Fruit fly (Drosophila melanogaster) whole organism, embryonic: Measurements from ENCODE around the gene CG17283.

ENCODE experiments used
- ATbp ChIP-seq: fragments of 200-800 bp; sonication (Bioruptor generic); optimal IDR thresholded peaks from 2 replicates; lab custom pipeline; 2017; ENCODE audit warnings: missing biosample characterization, mild to moderate bottlenecking, missing genetic modification characterization, missing genetic modification reagents
- Asciz ChIP-seq: fragments of 200-800 bp; sonication (Bioruptor generic); optimal IDR thresholded peaks from 2 replicates; lab custom pipeline; 2017; ENCODE audit warnings: missing biosample characterization, mild to moderate bottlenecking, missing genetic modification characterization, missing genetic modification reagents
- Bteb2 ChIP-seq: fragments of 200-800 bp; sonication (Bioruptor generic); optimal IDR thresholded peaks from 2 replicates; lab custom pipeline; 2016; ENCODE audit warnings: missing biosample characterization, missing genetic modification characterization
- CG10209 ChIP-seq: fragments of 200-800 bp; sonication (Bioruptor generic); optimal IDR thresholded peaks from 3 replicates; lab custom pipeline; 2017; ENCODE audit warnings: missing biosample characterization, mild to moderate bottlenecking, missing genetic modification characterization, missing genetic modification reagents
- CG11398 ChIP-seq: fragments of 200-800 bp; sonication (Bioruptor generic); optimal IDR thresholded peaks from 2 replicates; lab custom pipeline; 2016; ENCODE audit warnings: missing biosample characterization, missing genetic modification characterization
- CG11560 ChIP-seq: fragments of 200-800 bp; sonication (Bioruptor generic); IDR thresholded peaks from 3 replicates; pipeline ENCODE4 v1.3.6; 2022; ENCODE audit warnings: missing biosample characterization, missing genetic modification characterization
- CG14965 ChIP-seq: fragments of 200-800 bp; sonication (Bioruptor generic); optimal IDR thresholded peaks from 2 replicates; lab custom pipeline; 2016; ENCODE audit warnings: missing biosample characterization, missing genetic modification characterization, borderline replicate concordance
- CG16815 ChIP-seq: fragments of 200-800 bp; sonication (Bioruptor generic); optimal IDR thresholded peaks from 3 replicates; lab custom pipeline; 2017; ENCODE audit warnings: missing biosample characterization, mild to moderate bottlenecking, missing genetic modification characterization
- CG18764 ChIP-seq: fragments of 200-800 bp; sonication (Bioruptor generic); optimal IDR thresholded peaks from 3 replicates; lab custom pipeline; 2016; ENCODE audit warnings: missing biosample characterization, missing genetic modification characterization
- CG2875 ChIP-seq: fragments of 200-800 bp; sonication (Bioruptor generic); optimal IDR thresholded peaks from 2 replicates; lab custom pipeline; 2017; ENCODE audit warnings: missing biosample characterization, mild to moderate bottlenecking, missing genetic modification characterization, missing genetic modification reagents
- CG30403 ChIP-seq: fragments of 200-800 bp; sonication (Bioruptor generic); optimal IDR thresholded peaks from 3 replicates; lab custom pipeline; 2016; ENCODE audit warnings: missing biosample characterization, missing genetic modification characterization
- CG3281 ChIP-seq: fragments of 200-800 bp; sonication (Bioruptor generic); optimal IDR thresholded peaks from 3 replicates; lab custom pipeline; 2017; ENCODE audit warnings: missing biosample characterization, mild to moderate bottlenecking, missing genetic modification characterization
- CG42726 ChIP-seq: fragments of 200-800 bp; sonication (Bioruptor generic); IDR thresholded peaks from 2 replicates; pipeline ENCODE4 v1.3.6; 2022; ENCODE audit warnings: missing biosample characterization, missing genetic modification characterization; ENCODE audit not compliant: partially characterized antibody
- CG4730 ChIP-seq: fragments of 200-800 bp; sonication (Bioruptor generic); IDR thresholded peaks from 2 replicates; pipeline ENCODE4 v1.3.6; 2022; ENCODE audit warnings: missing biosample characterization, missing genetic modification characterization
- CG6854 ChIP-seq: fragments of 200-800 bp; sonication (Bioruptor generic); optimal IDR thresholded peaks from 3 replicates; lab custom pipeline; 2017; ENCODE audit warnings: missing biosample characterization, mild to moderate bottlenecking, missing genetic modification characterization
- CG7372 ChIP-seq: fragments of 200-800 bp; sonication (Bioruptor generic); IDR thresholded peaks from 2 replicates; pipeline ENCODE4 v1.3.6; 2022; ENCODE audit warnings: missing biosample characterization, missing genetic modification characterization
- CG8089 ChIP-seq: fragments of 200-800 bp; sonication (Bioruptor generic); optimal IDR thresholded peaks from 3 replicates; lab custom pipeline; 2016; ENCODE audit warnings: missing biosample characterization, missing genetic modification characterization
- CG8359 ChIP-seq: fragments of 200-800 bp; sonication (Bioruptor generic); optimal IDR thresholded peaks from 2 replicates; lab custom pipeline; 2017; ENCODE audit warnings: missing biosample characterization, mild to moderate bottlenecking, missing genetic modification characterization, borderline replicate concordance
- CG8765 ChIP-seq: fragments of 200-800 bp; sonication (Bioruptor generic); IDR thresholded peaks from 2 replicates; pipeline ENCODE4 v1.3.6; 2022; ENCODE audit warnings: missing biosample characterization, missing genetic modification characterization
- CG8924 ChIP-seq: fragments of 200-800 bp; optimal IDR thresholded peaks from 3 replicates; lab custom pipeline; 2019; ENCODE audit warnings: missing biosample characterization, mild to moderate bottlenecking, missing genetic modification characterization, moderate library complexity
- CG8944 ChIP-seq: fragments of 200-800 bp; sonication (Bioruptor generic); optimal IDR thresholded peaks from 3 replicates; lab custom pipeline; 2016; ENCODE audit warnings: missing biosample characterization, missing genetic modification characterization
- CG9437 ChIP-seq: fragments of 200-800 bp; sonication (Bioruptor generic); optimal IDR thresholded peaks from 2 replicates; lab custom pipeline; 2018; ENCODE audit warnings: missing biosample characterization, mild to moderate bottlenecking, missing genetic modification characterization
- CrebB ChIP-seq: fragments of 200-800 bp; sonication (Bioruptor generic); optimal IDR thresholded peaks from 3 replicates; lab custom pipeline; 2018; ENCODE audit warnings: missing biosample characterization, mild to moderate bottlenecking, missing genetic modification characterization
- D ChIP-seq, 2 experiments: fragments of 200-800 bp in 1 of 2; fragments of >200 bp in 1 of 2; sonication (Bioruptor generic) in 1 of 2; optimal IDR thresholded peaks; 2 replicates in 1 of 2; 3 replicates in 1 of 2; lab custom pipeline; 2017; ENCODE audit warnings: mild to moderate bottlenecking in 1 of 2, missing biosample characterization in 1 of 2, missing genetic modification characterization in 1 of 2, missing genetic modification reagents in 1 of 2
- Dad ChIP-seq: fragments of 200-800 bp; sonication (Bioruptor generic); optimal IDR thresholded peaks from 3 replicates; lab custom pipeline; 2016; ENCODE audit warnings: missing biosample characterization, missing genetic modification characterization
- Dbx ChIP-seq: fragments of 200-800 bp; sonication (Bioruptor generic); IDR thresholded peaks from 3 replicates; pipeline ENCODE4 v1.3.6; 2022; ENCODE audit warnings: missing biosample characterization, missing genetic modification characterization
- Doc3 ChIP-seq: fragments of 200-800 bp; sonication (Bioruptor generic); IDR thresholded peaks from 3 replicates; pipeline ENCODE4 v1.3.6; 2022; ENCODE audit warnings: missing biosample characterization, missing genetic modification characterization; ENCODE audit not compliant: partially characterized antibody
- Elba2 ChIP-seq: fragments of 200-800 bp; sonication (Bioruptor generic); optimal IDR thresholded peaks from 3 replicates; lab custom pipeline; 2016; ENCODE audit warnings: missing biosample characterization, missing genetic modification characterization
- H2.0 ChIP-seq: fragments of 200-800 bp; sonication (Bioruptor generic); IDR thresholded peaks from 2 replicates; pipeline ENCODE4 v1.3.6; 2022; ENCODE audit warnings: missing biosample characterization, missing genetic modification characterization
- Med ChIP-seq: fragments of 200-800 bp; sonication (Bioruptor generic); peaks from one replicate; lab custom pipeline; 2016; ENCODE audit warnings: missing biosample characterization, missing genetic modification characterization, mild to moderate bottlenecking, inconsistent platforms, moderate library complexity
- NFAT ChIP-seq: fragments of 200-800 bp; sonication (Bioruptor generic); IDR thresholded peaks from 2 replicates; pipeline ENCODE4 v1.3.6; 2022; ENCODE audit warnings: missing biosample characterization, missing genetic modification characterization
- Rfx ChIP-seq: fragments of 200-800 bp; sonication (Bioruptor generic); IDR thresholded peaks from 2 replicates; pipeline ENCODE4 v1.3.6; 2022; ENCODE audit warnings: missing biosample characterization, missing genetic modification characterization
- Sox102F ChIP-seq: fragments of 200-800 bp; sonication (Bioruptor generic); optimal IDR thresholded peaks from 2 replicates; lab custom pipeline; 2018; ENCODE audit warnings: missing biosample characterization, mild to moderate bottlenecking, missing genetic modification characterization, moderate library complexity
- Vsx1 ChIP-seq: fragments of 200-800 bp; sonication (Bioruptor generic); optimal IDR thresholded peaks from 2 replicates; lab custom pipeline; 2017; ENCODE audit warnings: missing biosample characterization, mild to moderate bottlenecking, missing genetic modification characterization, missing genetic modification reagents
- chinmo ChIP-seq: fragments of 200-800 bp; sonication (Bioruptor generic); IDR thresholded peaks from 4 replicates; pipeline ENCODE4 v1.3.6; 2022; ENCODE audit warnings: missing biosample characterization, missing genetic modification characterization; ENCODE audit not compliant: partially characterized antibody
- crc ChIP-seq: fragments of 200-800 bp; sonication (Bioruptor generic); optimal IDR thresholded peaks from 2 replicates; lab custom pipeline; 2016; ENCODE audit warnings: missing biosample characterization, missing genetic modification characterization
- crol ChIP-seq: fragments of 200-800 bp; sonication (Bioruptor generic); IDR thresholded peaks from 2 replicates; pipeline ENCODE4 v1.3.6; 2022; ENCODE audit warnings: missing biosample characterization, missing genetic modification characterization
- da ChIP-seq: fragments of 200-800 bp; sonication (Bioruptor generic); optimal IDR thresholded peaks from 2 replicates; lab custom pipeline; 2016; ENCODE audit warnings: missing biosample characterization, missing genetic modification characterization
- ftz-f1 ChIP-seq: fragments of 200-800 bp; sonication (Bioruptor generic); optimal IDR thresholded peaks from 2 replicates; lab custom pipeline; 2016; ENCODE audit warnings: missing biosample characterization, missing genetic modification characterization
- gcm2 ChIP-seq: fragments of 200-800 bp; sonication (Bioruptor generic); optimal IDR thresholded peaks from 2 replicates; lab custom pipeline; 2016; ENCODE audit warnings: missing biosample characterization, missing genetic modification characterization
- ham ChIP-seq: fragments of 200-800 bp; sonication (Bioruptor generic); IDR thresholded peaks from 2 replicates; pipeline ENCODE4 v1.3.6; 2022; ENCODE audit warnings: missing biosample characterization, missing genetic modification characterization
- org-1 ChIP-seq: fragments of 200-800 bp; sonication (Bioruptor generic); optimal IDR thresholded peaks from 2 replicates; lab custom pipeline; 2017; ENCODE audit warnings: missing biosample characterization, missing genetic modification characterization
- otp ChIP-seq: fragments of 200-800 bp; sonication (Bioruptor generic); IDR thresholded peaks from 3 replicates; pipeline ENCODE4, ENCODE4 v1.3.6; 2022; ENCODE audit warnings: missing biosample characterization, missing genetic modification characterization
- pho ChIP-seq: fragments of 200-800 bp; sonication (Bioruptor generic); optimal IDR thresholded peaks from 2 replicates; lab custom pipeline; 2016; ENCODE audit warnings: missing biosample characterization, missing genetic modification characterization
- pros ChIP-seq: fragments of 200-800 bp; sonication (Bioruptor generic); optimal IDR thresholded peaks from 3 replicates; lab custom pipeline; 2019; ENCODE audit warnings: missing biosample characterization, mild to moderate bottlenecking, missing genetic modification characterization, moderate library complexity
- pzg ChIP-seq: fragments of 200-800 bp; sonication (Bioruptor generic); optimal IDR thresholded peaks from 3 replicates; lab custom pipeline; 2018; ENCODE audit warnings: missing biosample characterization, mild to moderate bottlenecking, missing genetic modification characterization, moderate library complexity
- salm ChIP-seq: fragments of 200-800 bp; sonication (Bioruptor generic); optimal IDR thresholded peaks from 2 replicates; lab custom pipeline; 2018; ENCODE audit warnings: missing biosample characterization, mild to moderate bottlenecking, missing genetic modification characterization
- trh ChIP-seq: fragments of 200-800 bp; sonication (Bioruptor generic); optimal IDR thresholded peaks from 2 replicates; lab custom pipeline; 2016; ENCODE audit warnings: missing biosample characterization, missing genetic modification characterization
- vfl ChIP-seq: fragments of 200-800 bp; sonication (Bioruptor generic); optimal IDR thresholded peaks from 2 replicates; lab custom pipeline; 2016; ENCODE audit warnings: missing biosample characterization, missing genetic modification characterization
- wdn ChIP-seq: fragments of 200-800 bp; sonication (Bioruptor generic); IDR thresholded peaks from 2 replicates; pipeline ENCODE4 v1.3.6; 2022; ENCODE audit warnings: missing biosample characterization, missing genetic modification characterization

CG17283 gene

DNA sequence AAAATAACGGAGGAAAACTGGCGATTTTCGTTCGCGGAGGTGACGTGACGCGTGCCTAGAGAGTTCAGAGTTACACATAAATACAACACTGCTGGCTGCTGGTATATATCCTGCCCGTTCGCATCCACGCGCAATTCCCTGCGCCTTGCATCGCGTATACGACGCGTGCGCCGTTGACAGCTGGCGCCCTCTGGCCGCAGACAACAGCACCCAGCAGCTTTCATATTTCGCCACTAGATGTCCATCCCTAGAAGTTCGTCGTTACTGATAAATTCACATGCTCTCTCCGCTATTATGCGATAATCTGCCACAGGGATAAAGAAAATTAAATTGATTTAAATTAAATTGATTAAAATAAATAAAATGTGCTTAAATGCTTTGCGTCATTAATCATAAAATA lies 5.2 kb upstream of the CG17283 start, which contains the start of gene Sur-8 (continued):
- TF ChIP-seq CG30403 (GFP tag; lab: Kevin White, UChicago) (peak; percentile 65), pho (peak; percentile 1), trh (no peak), CG16815 (GFP tag; lab: Kevin White, UChicago) (peak; percentile 14), ATbp (peak; percentile 30), Dad (GFP tag; lab: Kevin White, UChicago) (peak; percentile 10), D (optimal IDR thresholded peaks at IDR 0.05; lab: Kevin White, UChicago) (no peak), D (GFP tag; optimal IDR thresholded peaks at IDR 0.05; lab: Kevin White, UChicago) (peak; percentile 45), CG8765 (GFP tag; lab: Robert Waterston, UW) (no peak), CG2875 (peak; percentile 53), CG11398 (GFP tag; lab: Kevin White, UChicago) (peak; percentile 34), Sox102F (GFP tag; lab: Kevin White, UChicago) (peak; percentile 68), CG10209 (GFP tag; lab: Kevin White, UChicago) (peak; percentile 54), ftz-f1 (GFP tag; lab: Kevin White, UChicago) (peak; percentile 38), Vsx1 (GFP tag; lab: Kevin White, UChicago) (peak; percentile 3), pros (no peak), Bteb2 (no peak), CG7372 (peak; percentile 98), otp (GFP tag; lab: Robert Waterston, UW) (peak; percentile 75; the same call in 2 of the 3 replicates), CG42726 (GFP tag; lab: Robert Waterston, UW) (peak; percentile 53; the same call in 1 of the 2 replicates), Asciz (GFP tag; lab: Kevin White, UChicago) (no peak), Med (GFP tag; lab: Kevin White, UChicago) (peak; percentile 99), wdn (GFP tag; lab: Robert Waterston, UW) (no peak), vfl (no peak), CG8944 (peak; percentile 69), org-1 (GFP tag; lab: Kevin White, UChicago) (peak; percentile 24), CrebB (tag; lab: Kevin White, UChicago) (no peak), H2.0 (GFP tag; lab: Robert Waterston, UW) (peak; percentile 62), Rfx (GFP tag; lab: Robert Waterston, UW) (peak; percentile 92), ham (GFP tag; lab: Robert Waterston, UW) (no peak; the same call in 1 of the 2 replicates), CG3281 (GFP tag; lab: Kevin White, UChicago) (peak; percentile 21), CG8924 (no peak), Elba2 (GFP tag; lab: Kevin White, UChicago) (no peak), salm (tag; lab: Kevin White, UChicago) (no peak), crc (GFP tag; lab: Kevin White, UChicago) (peak; percentile 5), CG6854 (GFP tag; lab: Kevin White, UChicago) (peak; percentile 1), chinmo (0 out of 4 replicates have a peak, but pooled peaks have one; percentile 26), gcm2 (GFP tag; lab: Kevin White, UChicago) (no peak), da (GFP tag; lab: Kevin White, UChicago) (no peak), NFAT (GFP tag; lab: Robert Waterston, UW) (peak; percentile 91), CG18764 (GFP tag; lab: Kevin White, UChicago) (peak; percentile 27), CG8089 (GFP tag; lab: Kevin White, UChicago) (peak; percentile 53), CG14965 (GFP tag; lab: Kevin White, UChicago) (no peak), Dbx (GFP tag; lab: Robert Waterston, UW) (peak; percentile 84), Doc3 (GFP tag; lab: Robert Waterston, UW) (no peak), CG4730 (GFP tag; lab: Robert Waterston, UW) (peak; percentile 71), CG11560 (tag; lab: Robert Waterston, UW) (0 out of 3 replicates have a peak, but pooled peaks have one; percentile 39), CG9437 (GFP tag; lab: Kevin White, UChicago) (no peak), pzg (peak; percentile 35), CG8359 (GFP tag; lab: Kevin White, UChicago) (peak; percentile 47), crol (GFP tag; lab: Robert Waterston, UW) (no peak)
